Worm (Caenorhabditis elegans) whole organism, L4 larva: ENCODE results near the gene pqn-42.

Experiments
- F26F4.8 ChIP-seq: fragments of 200-800 bp; sonication (Bioruptor generic); conservative IDR thresholded peaks from 2 replicates; pipeline ENCODE4 v1.3.6; 2022; ENCODE audit warnings: missing genetic modification characterization, missing compliant biosample characterization
- R02D3.7 ChIP-seq: fragments of 150-350 bp; sonication (generic microtip); optimal IDR thresholded peaks from 3 replicates; lab custom pipeline; 2014; ENCODE audit warnings: missing biosample characterization, missing genetic modification characterization
- aha-1 ChIP-seq: fragments of 150-350 bp; peaks from one replicate; lab custom pipeline; 2014; ENCODE audit warnings: missing biosample characterization, missing genetic modification characterization
- arid-1 ChIP-seq: fragments of 200-800 bp; sonication (Bioruptor generic); conservative IDR thresholded peaks from 2 replicates; pipeline ENCODE4 v1.3.6; 2022; ENCODE audit warnings: missing genetic modification reagents, missing genetic modification characterization, missing compliant biosample characterization
- ceh-28 ChIP-seq: fragments of 150-350 bp; optimal IDR thresholded peaks from 2 replicates; lab custom pipeline; 2014; ENCODE audit warnings: missing biosample characterization, missing genetic modification reagents, missing genetic modification characterization
- ceh-62 ChIP-seq: sonication (generic microtip); optimal IDR thresholded peaks from 2 replicates; lab custom pipeline; 2017; ENCODE audit warnings: missing biosample characterization, missing genetic modification characterization
- ces-1 ChIP-seq: fragments of 150-350 bp; sonication (generic microtip); optimal IDR thresholded peaks from 4 replicates; lab custom pipeline; 2014; ENCODE audit warnings: missing biosample characterization, missing genetic modification reagents, missing genetic modification characterization
- ctbp-1 ChIP-seq: fragments of 200-800 bp; sonication (Bioruptor generic); IDR thresholded peaks from 2 replicates; pipeline ENCODE4 v1.3.6; 2022; ENCODE audit warnings: missing genetic modification reagents, missing genetic modification characterization, missing compliant biosample characterization
- daf-16 ChIP-seq, 3 experiments: sonication (generic microtip); optimal IDR thresholded peaks; 2 replicates each; lab custom pipeline; 2016 to 2017; ENCODE audit warnings: missing genetic modification characterization in 3 of 3, missing genetic modification reagents in 3 of 3, mild to moderate bottlenecking in 2 of 3, missing compliant biosample characterization in 2 of 3, missing biosample characterization in 1 of 3, moderate library complexity in 1 of 3
- dmd-6 ChIP-seq: fragments of 200-800 bp; sonication (Bioruptor generic); IDR thresholded peaks from 2 replicates; pipeline ENCODE4 v1.3.6; 2022; ENCODE audit warnings: missing genetic modification reagents, missing genetic modification characterization, missing compliant biosample characterization
- dpl-1 ChIP-seq: fragments of 150-350 bp; optimal IDR thresholded peaks from 2 replicates; lab custom pipeline; 2014; ENCODE audit warnings: missing biosample characterization, missing genetic modification reagents, missing genetic modification characterization
- egl-43 ChIP-seq: fragments of 200-800 bp; sonication (Bioruptor generic); IDR thresholded peaks from 2 replicates; pipeline ENCODE4 v1.3.6; 2022; ENCODE audit warnings: missing genetic modification reagents, missing genetic modification characterization, missing compliant biosample characterization
- hif-1 ChIP-seq, 2 experiments: sonication (generic microtip); optimal IDR thresholded peaks; 2 replicates each; lab custom pipeline; 2016 to 2017; ENCODE audit warnings: missing compliant biosample characterization in 2 of 2, missing genetic modification characterization in 2 of 2, missing genetic modification reagents in 2 of 2, missing genotype in 2 of 2, mild to moderate bottlenecking in 1 of 2
- hlh-11 ChIP-seq: fragments of 200-800 bp; sonication (Bioruptor generic); optimal IDR thresholded peaks from 2 replicates; lab custom pipeline; 2018; ENCODE audit warnings: mild to moderate bottlenecking, missing genetic modification characterization, missing compliant biosample characterization
- hlh-30 ChIP-seq: sonication (generic microtip); optimal IDR thresholded peaks from 2 replicates; lab custom pipeline; 2017; ENCODE audit warnings: antibody characterized with exemption, mild to moderate bottlenecking, missing genetic modification characterization, missing compliant biosample characterization; ENCODE audit not compliant: insufficient read depth
- jun-1 ChIP-seq: fragments of 150-350 bp; optimal IDR thresholded peaks from 2 replicates; lab custom pipeline; 2014; ENCODE audit warnings: missing biosample characterization, missing genetic modification reagents, missing genetic modification characterization
- lim-7 ChIP-seq: fragments of 200-800 bp; sonication (Bioruptor generic); IDR thresholded peaks from 2 replicates; pipeline ENCODE4 v1.3.6; 2022; ENCODE audit warnings: missing genetic modification characterization, missing compliant biosample characterization
- lin-15B ChIP-seq: fragments of 150-350 bp; sonication (generic microtip); optimal IDR thresholded peaks from 3 replicates; lab custom pipeline; 2014; ENCODE audit warnings: missing biosample characterization, missing genetic modification characterization
- lin-29 ChIP-seq: fragments of 200-800 bp; sonication (Bioruptor generic); IDR thresholded peaks from 2 replicates; pipeline ENCODE4 v1.3.6; 2022; ENCODE audit warnings: missing genetic modification reagents, missing genetic modification characterization, missing compliant biosample characterization
- lsy-2 ChIP-seq, 2 experiments: fragments of 150-350 bp in 1 of 2; sonication (generic microtip) in 1 of 2; optimal IDR thresholded peaks; 2 replicates each; lab custom pipeline; 2014 to 2017; ENCODE audit warnings: missing biosample characterization in 2 of 2, missing genetic modification characterization in 2 of 2
- mdl-1 ChIP-seq, 2 experiments: fragments of 150-350 bp in 1 of 2; sonication (generic microtip) in 1 of 2; optimal IDR thresholded peaks; 2 replicates each; lab custom pipeline; 2014 to 2017; ENCODE audit warnings: missing biosample characterization in 2 of 2, missing genetic modification characterization in 2 of 2
- mxl-2 ChIP-seq: fragments of 200-800 bp; sonication (Bioruptor generic); conservative IDR thresholded peaks from 2 replicates; pipeline ENCODE4 v1.3.6; 2022; ENCODE audit warnings: missing genetic modification reagents, missing genetic modification characterization, missing compliant biosample characterization
- mxl-3 ChIP-seq: fragments of 200-800 bp; sonication (Bioruptor generic); optimal IDR thresholded peaks from 2 replicates; lab custom pipeline; 2018; ENCODE audit warnings: mild to moderate bottlenecking, missing genetic modification characterization, missing compliant biosample characterization
- nhr-25 ChIP-seq: sonication (generic microtip); optimal IDR thresholded peaks from 2 replicates; lab custom pipeline; 2017; ENCODE audit warnings: missing genetic modification characterization, mild to moderate bottlenecking, missing compliant biosample characterization, antibody characterized with exemption, moderate library complexity, borderline replicate concordance; ENCODE audit not compliant: insufficient read depth
- nhr-28 ChIP-seq: fragments of 150-350 bp; optimal IDR thresholded peaks from 2 replicates; lab custom pipeline; 2014; ENCODE audit warnings: missing biosample characterization, missing genetic modification characterization
- nhr-41 ChIP-seq: fragments of 200-800 bp; sonication (Bioruptor generic); IDR thresholded peaks from 2 replicates; pipeline ENCODE4 v1.3.6; 2022; ENCODE audit warnings: missing genetic modification reagents, missing genetic modification characterization, missing compliant biosample characterization
- nhr-48 ChIP-seq: sonication (generic microtip); optimal IDR thresholded peaks from 2 replicates; lab custom pipeline; 2016; ENCODE audit warnings: mild to moderate bottlenecking, missing genetic modification characterization, missing compliant biosample characterization
- pha-4 ChIP-seq, 2 experiments: fragments of 150-350 bp in 1 of 2; fragments of 200-800 bp in 1 of 2; sonication (Bioruptor generic) in 1 of 2; IDR thresholded peaks in 1 of 2; optimal IDR thresholded peaks in 1 of 2; 2 replicates each; pipeline versions ENCODE4 v1.3.6 to Lab custom; 2014 to 2022; ENCODE audit warnings: missing genetic modification characterization in 2 of 2, missing genetic modification reagents in 2 of 2, missing biosample characterization in 1 of 2, missing compliant biosample characterization in 1 of 2
- pqm-1 ChIP-seq: sonication (generic microtip); optimal IDR thresholded peaks from 2 replicates; lab custom pipeline; 2017; ENCODE audit warnings: missing biosample characterization, missing genetic modification characterization
- set-16 ChIP-seq: fragments of 200-800 bp; sonication (Bioruptor generic); IDR thresholded peaks from 2 replicates; pipeline ENCODE4 v1.3.6; 2022; ENCODE audit warnings: missing genetic modification reagents, missing genetic modification characterization, missing compliant biosample characterization
- skn-1 ChIP-seq: fragments of 150-350 bp; optimal IDR thresholded peaks from 2 replicates; lab custom pipeline; 2014; ENCODE audit warnings: missing biosample characterization, missing genetic modification characterization
- snpc-1.2 ChIP-seq: fragments of 200-800 bp; sonication (Bioruptor generic); IDR thresholded peaks from 2 replicates; pipeline ENCODE4 v1.3.6; 2022; ENCODE audit warnings: missing genetic modification reagents, missing genetic modification characterization, missing compliant biosample characterization
- spr-1 ChIP-seq: sonication (generic microtip); optimal IDR thresholded peaks from 2 replicates; lab custom pipeline; 2016; ENCODE audit warnings: mild to moderate bottlenecking, missing genetic modification characterization, missing compliant biosample characterization
- spr-3 ChIP-seq: fragments of 200-800 bp; sonication (Bioruptor generic); optimal IDR thresholded peaks from 2 replicates; lab custom pipeline; 2018; ENCODE audit warnings: mild to moderate bottlenecking, missing genetic modification characterization, missing compliant biosample characterization
- unc-39 ChIP-seq: sonication (generic microtip); optimal IDR thresholded peaks from 2 replicates; lab custom pipeline; 2017; ENCODE audit warnings: missing biosample characterization, missing genetic modification characterization
- unc-62 ChIP-seq, 3 experiments: fragments of 150-350 bp in 1 of 3; sonication (generic microtip); optimal IDR thresholded peaks in 2 of 3; peaks in 1 of 3; 1 replicate in 1 of 3; 2 replicates in 2 of 3; lab custom pipeline; 2014 to 2017; ENCODE audit warnings: missing biosample characterization in 3 of 3, missing genetic modification characterization in 3 of 3, missing genetic modification reagents in 3 of 3, missing genotype in 1 of 3
- zag-1 ChIP-seq: fragments of 150-350 bp; optimal IDR thresholded peaks from 2 replicates; lab custom pipeline; 2014; ENCODE audit warnings: missing biosample characterization, missing genetic modification characterization
- zfp-2 ChIP-seq: sonication (generic microtip); optimal IDR thresholded peaks from 2 replicates; lab custom pipeline; 2016; ENCODE audit warnings: mild to moderate bottlenecking, missing genetic modification characterization, missing compliant biosample characterization

Gene pqn-42

DNA sequence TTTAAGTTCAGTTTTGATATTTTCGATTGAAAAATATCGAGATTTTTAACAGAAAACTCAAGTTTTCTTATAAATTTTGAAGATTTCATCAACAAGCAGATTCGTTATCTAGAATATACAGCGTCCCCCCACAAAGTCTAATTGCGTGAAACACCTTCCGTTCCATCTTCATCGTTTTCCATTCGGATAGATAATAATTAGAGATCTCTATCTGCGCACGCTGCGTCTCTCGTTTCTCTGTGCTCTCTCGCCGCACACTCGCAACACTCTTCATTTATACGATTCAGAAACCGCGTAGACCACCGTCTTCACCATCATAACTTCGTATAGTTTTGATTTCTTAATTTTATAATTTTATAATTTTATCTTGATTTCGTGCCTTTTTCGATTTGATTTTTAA is 22.0 kb downstream of the pqn-42 start:
- TF ChIP-seq jun-1 (tag; lab: Kevin White, UChicago) (no peak), unc-62 (GFP tag; optimal IDR thresholded peaks at IDR 0.05 in 1 of 2; lab: Kevin White, UChicago) (peak in 1 of 2 experiments; percentile 37), unc-62 (tag; optimal IDR thresholded peaks at IDR 0.05; lab: Kevin White, UChicago) (no peak)

DNA sequence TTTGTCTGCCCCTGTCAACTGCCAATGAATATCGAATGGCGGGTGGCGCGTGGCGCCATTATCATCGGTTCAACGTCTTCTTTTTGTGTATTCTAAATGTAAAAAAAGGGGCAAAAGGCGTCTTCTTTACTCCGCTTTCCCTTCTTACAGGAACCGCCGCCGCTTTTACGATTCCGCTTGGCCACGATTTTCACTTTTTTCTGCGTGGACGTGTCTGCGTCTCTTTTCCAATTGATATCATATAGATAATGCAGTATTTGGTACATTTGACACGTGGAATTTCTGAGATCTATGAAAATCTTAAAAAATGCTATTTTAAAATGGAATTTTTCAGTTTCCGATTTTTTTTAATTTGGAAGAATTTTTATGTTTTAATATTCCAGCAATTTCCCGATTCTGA is 23.2 kb downstream of the pqn-42 start:
- TF ChIP-seq mxl-3 (GFP tag; lab: Kevin White, UChicago) (peak; percentile 9), lsy-2 (tag; optimal IDR thresholded peaks at IDR 0.05; lab: Kevin White, UChicago) (no peak), jun-1 (tag; lab: Kevin White, UChicago) (no peak)

ce11 chrII:2431972-2432371 is 26.8 kb downstream of the pqn-42 start, which contains the start of gene ceh-86:
Gene ceh-86, minus strand, starts transcription at chrII:2432072.
- TF ChIP-seq lin-29 (GFP tag; lab: Robert Waterston, UW) (no peak), nhr-48 (tag; lab: Kevin White, UChicago) (no peak), lim-7 (GFP tag; lab: Robert Waterston, UW) (no peak), spr-1 (tag; lab: Kevin White, UChicago) (no peak), ctbp-1 (GFP tag; lab: Robert Waterston, UW) (no peak), F26F4.8 (GFP tag; lab: Robert Waterston, UW) (no peak)

DNA sequence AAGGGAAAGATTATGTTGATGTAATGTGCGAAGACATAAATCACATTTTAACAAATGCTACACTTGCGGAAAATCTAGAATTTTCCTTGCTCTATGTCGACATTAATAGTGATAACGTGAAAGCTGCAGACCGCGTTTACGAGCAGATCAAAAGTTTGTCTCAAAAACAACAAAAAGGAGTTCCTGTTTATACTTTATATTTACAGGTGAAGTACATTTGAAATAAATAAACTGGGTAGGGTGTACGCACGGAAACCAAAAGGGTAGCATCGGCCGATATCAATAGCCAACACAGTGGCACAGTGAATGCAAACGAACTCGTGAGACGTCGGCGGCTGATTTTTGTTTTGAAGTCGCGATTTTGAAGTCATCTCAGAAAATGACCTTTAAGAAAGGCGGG is 36.4 kb downstream of the pqn-42 start:
- TF ChIP-seq zfp-2 (no peak), unc-62 (GFP tag; optimal IDR thresholded peaks at IDR 0.05 in 1 of 2; lab: Kevin White, UChicago) (peak in 1 of 2 experiments; percentile 57), unc-62 (tag; optimal IDR thresholded peaks at IDR 0.05; lab: Kevin White, UChicago) (no peak), daf-16 (GFP tag; optimal IDR thresholded peaks at IDR 0.05; lab: Kevin White, UChicago) (no peak), daf-16 (tag; optimal IDR thresholded peaks at IDR 0.05; lab: Kevin White, UChicago) (peak; percentile 80)

DNA sequence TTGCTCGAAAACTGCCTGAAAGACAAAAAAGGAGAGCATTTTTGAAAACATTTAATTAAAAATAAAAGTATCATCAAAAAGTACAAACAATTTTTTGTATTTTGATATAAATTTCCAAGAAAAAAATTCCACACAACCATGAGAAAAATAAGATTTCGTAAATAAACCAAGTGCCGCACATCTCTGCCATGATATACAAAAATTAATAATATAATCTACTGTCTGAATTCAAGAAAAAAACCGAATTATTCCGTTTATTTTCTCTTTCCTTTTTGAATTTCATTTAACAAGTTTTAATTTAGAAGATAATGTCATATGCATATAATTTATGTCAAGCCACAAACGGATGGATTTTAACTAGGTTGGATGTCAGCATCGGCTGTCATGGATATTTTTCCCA is 36.9 kb downstream of the pqn-42 start, which contains the start of gene F42G2.2:
F42G2.2 (plus strand) TSS at position 301 of the 400 bp plus-strand sequence.
- TF ChIP-seq unc-39 (tag; lab: Kevin White, UChicago) (no peak), spr-1 (tag; lab: Kevin White, UChicago) (no peak), egl-43 (no peak), mxl-2 (no peak), nhr-41 (GFP tag; lab: Robert Waterston, UW) (no peak), mdl-1 (tag; optimal IDR thresholded peaks at IDR 0.05; lab: Kevin White, UChicago) (no peak), aha-1 (tag; lab: Kevin White, UChicago) (no peak), nhr-28 (no peak), skn-1 (tag; lab: Kevin White, UChicago) (no peak), snpc-1.2 (GFP tag; lab: Robert Waterston, UW) (no peak), ces-1 (GFP tag; lab: Kevin White, UChicago) (no peak), lin-15B (tag; lab: Kevin White, UChicago) (no peak), ceh-62 (tag; lab: Kevin White, UChicago) (no peak)

- TF ChIP-seq nhr-28 (peak; percentile 35), daf-16 (GFP tag; optimal IDR thresholded peaks at IDR 0.05; lab: Kevin White, UChicago) (no peak), daf-16 (tag; optimal IDR thresholded peaks at IDR 0.05; lab: Kevin White, UChicago) (peak; percentile 63), hif-1 (tag; optimal IDR thresholded peaks at IDR 0.05; lab: Kevin White, UChicago) (peak in 1 of 2 experiments; percentile 35), set-16 (GFP tag; lab: Robert Waterston, UW) (no peak), mxl-3 (GFP tag; lab: Kevin White, UChicago) (no peak), R02D3.7 (tag; lab: Kevin White, UChicago) (no peak), spr-3 (no peak), mdl-1 (tag; optimal IDR thresholded peaks at IDR 0.05; lab: Kevin White, UChicago) (peak in 1 of 2 experiments; percentile 26), pqm-1 (tag; lab: Kevin White, UChicago) (peak; percentile 36), lin-15B (tag; lab: Kevin White, UChicago) (no peak), zag-1 (tag; lab: Kevin White, UChicago) (no peak), hlh-11 (tag; lab: Kevin White, UChicago) (peak; percentile 47), nhr-25 (tag; lab: Kevin White, UChicago) (no peak), dmd-6 (GFP tag; lab: Robert Waterston, UW) (peak; percentile 53), arid-1 (GFP tag; lab: Robert Waterston, UW) (no peak), pha-4 (GFP tag; IDR thresholded peaks at IDR 0.05; lab: Robert Waterston, UW) (peak; percentile 39; the same call in 1 of the 2 replicates), pha-4 (tag; optimal IDR thresholded peaks at IDR 0.05; lab: Kevin White, UChicago) (no peak), ceh-28 (no peak), dpl-1 (no peak), hlh-30 (tag; lab: Kevin White, UChicago) (peak; percentile 42)
Measured at ce11 chrII:2421185-2421584, 37.6 kb downstream of the pqn-42 start.
